Fruit fly (Drosophila melanogaster) whole organism, embryonic: ENCODE data around the gene Tim17a2.
A peak's percentile ranks its signal among the peaks of the same experiment; 100 is the strongest.

ENCODE experiments used
- CG10431 ChIP-seq: fragments of 200-800 bp; sonication (Bioruptor generic); optimal IDR thresholded peaks from 3 replicates; lab custom pipeline; 2018; ENCODE audit warnings: missing biosample characterization, mild to moderate bottlenecking, missing genetic modification characterization
- CG2678 ChIP-seq: fragments of 200-800 bp; sonication (Bioruptor generic); optimal IDR thresholded peaks from 3 replicates; lab custom pipeline; 2019; ENCODE audit warnings: missing biosample characterization, mild to moderate bottlenecking, missing genetic modification characterization, moderate library complexity
- CG34224 ChIP-seq: fragments of 200-800 bp; sonication (Bioruptor generic); IDR thresholded peaks from 3 replicates; pipeline ENCODE4 v1.3.6; 2022; ENCODE audit warnings: missing biosample characterization, missing genetic modification characterization; ENCODE audit not compliant: partially characterized antibody
- CG43689 ChIP-seq: fragments of 200-800 bp; sonication (Bioruptor generic); IDR thresholded peaks from 2 replicates; pipeline ENCODE4 v1.3.6; 2022; ENCODE audit warnings: missing biosample characterization, missing genetic modification characterization
- CG7271 ChIP-seq: fragments of 200-800 bp; sonication (Bioruptor generic); optimal IDR thresholded peaks from 2 replicates; lab custom pipeline; 2018; ENCODE audit warnings: missing biosample characterization, mild to moderate bottlenecking, missing genetic modification characterization, moderate library complexity
- CG8944 ChIP-seq: fragments of 200-800 bp; sonication (Bioruptor generic); optimal IDR thresholded peaks from 3 replicates; lab custom pipeline; 2016; ENCODE audit warnings: missing biosample characterization, missing genetic modification characterization
- Lhr ChIP-seq: fragments of 200-800 bp; sonication (Bioruptor generic); optimal IDR thresholded peaks from 3 replicates; lab custom pipeline; 2017; ENCODE audit warnings: mild to moderate bottlenecking, missing biosample characterization, missing genetic modification reagents, missing genetic modification characterization
- Stat92E ChIP-seq, 3 experiments: fragments of >200 bp in 2 of 3; fragments of 200-800 bp in 1 of 3; sonication (Bioruptor generic) in 1 of 3; optimal IDR thresholded peaks; 2 replicates each; lab custom pipeline; 2017 to 2019; ENCODE audit warnings: missing biosample characterization in 3 of 3, missing genetic modification characterization in 3 of 3, mild to moderate bottlenecking in 1 of 3, moderate library complexity in 1 of 3
- gce ChIP-seq: fragments of 200-800 bp; sonication (Bioruptor generic); IDR thresholded peaks from 3 replicates; pipeline ENCODE4 v1.3.6; 2022; ENCODE audit warnings: missing biosample characterization, missing genetic modification characterization
- maf-S ChIP-seq: fragments of 200-800 bp; sonication (Bioruptor generic); optimal IDR thresholded peaks from 2 replicates; lab custom pipeline; 2016; ENCODE audit warnings: missing biosample characterization, missing genetic modification characterization
- repo ChIP-seq: fragments of 200-800 bp; sonication (Bioruptor generic); optimal IDR thresholded peaks from 2 replicates; lab custom pipeline; 2016; ENCODE audit warnings: missing biosample characterization, missing genetic modification characterization
- zfh2 ChIP-seq: fragments of 200-800 bp; sonication (Bioruptor generic); optimal IDR thresholded peaks from 2 replicates; lab custom pipeline; 2016; ENCODE audit warnings: missing biosample characterization, missing genetic modification characterization

DNA sequence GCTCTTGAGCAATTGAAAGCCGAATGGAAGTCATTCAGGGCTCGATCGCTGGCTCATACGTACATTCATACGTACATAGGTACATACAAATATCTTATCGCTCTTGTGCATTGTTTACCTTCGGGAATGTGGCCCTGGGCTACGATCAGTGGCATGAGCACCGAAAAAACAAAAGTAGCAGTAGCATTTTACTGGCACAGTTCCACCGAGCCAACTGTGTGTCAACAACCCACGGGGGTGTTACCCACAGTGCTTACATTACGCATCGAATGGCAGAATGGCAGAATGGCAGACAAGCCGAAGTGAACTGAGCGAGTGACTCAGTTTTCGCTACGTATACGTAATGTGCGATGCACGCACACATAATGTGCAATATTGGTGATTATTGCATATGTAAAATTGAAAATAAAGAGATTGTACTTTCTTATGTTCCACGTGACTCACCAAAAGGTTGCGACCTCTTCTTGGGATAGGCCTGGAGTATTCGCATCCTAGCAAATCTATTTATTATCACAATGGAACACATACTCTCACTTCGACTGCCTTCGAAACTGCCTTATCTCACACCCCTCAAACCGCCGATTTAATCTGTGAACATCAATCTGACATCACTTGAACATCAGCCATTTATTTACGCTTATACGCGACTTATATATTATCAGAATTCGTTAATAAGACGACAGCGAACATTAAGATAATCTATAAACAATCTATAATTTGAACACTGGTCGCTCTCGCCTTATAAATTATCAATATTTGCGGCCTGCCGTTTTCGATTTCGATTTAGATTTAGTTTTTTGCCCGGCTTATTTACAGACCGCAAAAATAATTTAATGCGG is 40.7 kb upstream of the Tim17a2 start:
- TF ChIP-seq maf-S (GFP tag; lab: Kevin White, UChicago) (no peak), CG7271 (tag; lab: Kevin White, UChicago) (no peak), repo (GFP tag; lab: Kevin White, UChicago) (no peak), Stat92E (GFP tag; optimal IDR thresholded peaks at IDR 0.05; lab: Kevin White, UChicago) (no peak), Lhr (GFP tag; lab: Kevin White, UChicago) (no peak), zfh2 (GFP tag; lab: Kevin White, UChicago) (no peak), CG8944 (GFP tag; lab: Kevin White, UChicago) (no peak), CG2678 (tag; lab: Kevin White, UChicago) (peak; percentile 2), CG10431 (no peak), gce (GFP tag; lab: Robert Waterston, UW) (peak; percentile 15; the same call in 1 of the 3 replicates), CG43689 (GFP tag; lab: Robert Waterston, UW) (no peak), CG34224 (no peak)
